Worm (Caenorhabditis elegans) whole organism, L3 larva: Measurements from ENCODE around the gene trcs-1.

Experiments used
- ZK546.5 ChIP-seq: sonication (generic microtip); optimal IDR thresholded peaks from 2 replicates; lab custom pipeline; 2017; ENCODE audit warnings: missing biosample characterization, missing genetic modification characterization
- aly-2 ChIP-seq: fragments of 150-350 bp; optimal IDR thresholded peaks from 2 replicates; lab custom pipeline; 2014; ENCODE audit warnings: missing biosample characterization, missing genetic modification characterization
- ama-1 ChIP-seq: fragments of 150-350 bp; optimal IDR thresholded peaks from 2 replicates; lab custom pipeline; 2018
- ceh-16 ChIP-seq: sonication (generic microtip); optimal IDR thresholded peaks from 2 replicates; lab custom pipeline; 2017; ENCODE audit warnings: missing biosample characterization, missing genetic modification characterization
- ceh-28 ChIP-seq: fragments of 150-350 bp; optimal IDR thresholded peaks from 2 replicates; lab custom pipeline; 2014; ENCODE audit warnings: missing biosample characterization, missing genetic modification reagents, missing genetic modification characterization
- ceh-82 ChIP-seq: fragments of 150-350 bp; optimal IDR thresholded peaks from 2 replicates; lab custom pipeline; 2014; ENCODE audit warnings: missing biosample characterization, missing genetic modification characterization
- ceh-9 ChIP-seq: sonication (generic microtip); optimal IDR thresholded peaks from 2 replicates; lab custom pipeline; 2018; ENCODE audit warnings: missing biosample characterization, missing genetic modification characterization
- daf-12 ChIP-seq: fragments of 150-350 bp; optimal IDR thresholded peaks from 2 replicates; lab custom pipeline; 2014; ENCODE audit warnings: missing biosample characterization, missing genetic modification reagents, missing genetic modification characterization
- egl-27 ChIP-seq: sonication (generic microtip); optimal IDR thresholded peaks from 4 replicates; lab custom pipeline; 2017; ENCODE audit warnings: missing biosample characterization, missing genetic modification reagents, missing genetic modification characterization
- egl-5 ChIP-seq: fragments of 150-350 bp; optimal IDR thresholded peaks from 2 replicates; lab custom pipeline; 2017; ENCODE audit warnings: missing biosample characterization, missing genetic modification reagents, missing genetic modification characterization, inconsistent platforms
- elt-2 ChIP-seq: sonication (generic microtip); optimal IDR thresholded peaks from 2 replicates; lab custom pipeline; 2016; ENCODE audit warnings: missing genetic modification reagents, mild to moderate bottlenecking, missing genetic modification characterization, missing compliant biosample characterization
- elt-3 ChIP-seq, 3 experiments: fragments of 150-350 bp in 1 of 3; sonication (generic microtip) in 2 of 3; optimal IDR thresholded peaks; 2 replicates in 2 of 3; 4 replicates in 1 of 3; lab custom pipeline; 2014 to 2017; ENCODE audit warnings: missing biosample characterization in 3 of 3, missing genetic modification characterization in 3 of 3
- eor-1 ChIP-seq, 2 experiments: fragments of 150-350 bp; optimal IDR thresholded peaks; 2 replicates each; lab custom pipeline; 2014 to 2018; ENCODE audit warnings: missing biosample characterization in 2 of 2, missing genetic modification characterization in 2 of 2
- fkh-10 ChIP-seq: sonication (generic microtip); optimal IDR thresholded peaks from 2 replicates; lab custom pipeline; 2017; ENCODE audit warnings: missing biosample characterization, missing genetic modification reagents, missing genetic modification characterization
- lin-15B ChIP-seq: fragments of 150-350 bp; optimal IDR thresholded peaks from 2 replicates; lab custom pipeline; 2014; ENCODE audit warnings: missing biosample characterization, missing genetic modification characterization
- lin-39 ChIP-seq: fragments of 150-350 bp; optimal IDR thresholded peaks from 2 replicates; lab custom pipeline; 2018; ENCODE audit warnings: missing biosample characterization, missing genetic modification reagents, missing genetic modification characterization
- lsy-12 ChIP-seq: sonication (generic microtip); optimal IDR thresholded peaks from 2 replicates; lab custom pipeline; 2016; ENCODE audit warnings: mild to moderate bottlenecking, missing genetic modification characterization, missing compliant biosample characterization
- mdl-1 ChIP-seq: fragments of 150-350 bp; optimal IDR thresholded peaks from 2 replicates; lab custom pipeline; 2014; ENCODE audit warnings: missing biosample characterization, missing genetic modification characterization
- mml-1 ChIP-seq: fragments of 150-350 bp; sonication (generic microtip); optimal IDR thresholded peaks from 3 replicates; lab custom pipeline; 2014; ENCODE audit warnings: missing biosample characterization, missing genetic modification characterization
- nfya-1 ChIP-seq: sonication (generic microtip); optimal IDR thresholded peaks from 2 replicates; lab custom pipeline; 2017; ENCODE audit warnings: missing genetic modification characterization, mild to moderate bottlenecking, missing compliant biosample characterization, antibody characterized with exemption, moderate library complexity; ENCODE audit not compliant: insufficient read depth
- nhr-23 ChIP-seq: fragments of 150-350 bp; optimal IDR thresholded peaks from 2 replicates; lab custom pipeline; 2014; ENCODE audit warnings: missing biosample characterization, missing genetic modification reagents, missing genetic modification characterization
- nhr-237 ChIP-seq: fragments of 150-350 bp; optimal IDR thresholded peaks from 2 replicates; lab custom pipeline; 2014; ENCODE audit warnings: missing biosample characterization, missing genetic modification characterization
- nhr-25 ChIP-seq: sonication (generic microtip); optimal IDR thresholded peaks from 2 replicates; lab custom pipeline; 2017; ENCODE audit warnings: missing biosample characterization, missing genetic modification characterization
- nhr-28 ChIP-seq: fragments of 150-350 bp; optimal IDR thresholded peaks from 2 replicates; lab custom pipeline; 2014; ENCODE audit warnings: missing biosample characterization, missing genetic modification characterization
- nhr-43 ChIP-seq: sonication (generic microtip); optimal IDR thresholded peaks from 2 replicates; lab custom pipeline; 2016; ENCODE audit warnings: mild to moderate bottlenecking, missing genetic modification characterization, missing compliant biosample characterization; ENCODE audit not compliant: poor library complexity, severe bottlenecking
- nhr-67 ChIP-seq: fragments of 150-350 bp; optimal IDR thresholded peaks from 2 replicates; lab custom pipeline; 2014; ENCODE audit warnings: missing biosample characterization, missing genetic modification characterization
- nhr-76 ChIP-seq: fragments of 150-350 bp; sonication (generic microtip); optimal IDR thresholded peaks from 5 replicates; lab custom pipeline; 2014; ENCODE audit warnings: missing biosample characterization, missing genetic modification characterization
- pha-4 ChIP-seq: fragments of 150-350 bp; optimal IDR thresholded peaks from 2 replicates; lab custom pipeline; 2014; ENCODE audit warnings: missing biosample characterization, missing genetic modification reagents, missing genetic modification characterization
- pqm-1 ChIP-seq: fragments of 150-350 bp; optimal IDR thresholded peaks from 2 replicates; lab custom pipeline; 2017; ENCODE audit warnings: missing biosample characterization, missing genetic modification characterization, inconsistent platforms
- tbx-2 ChIP-seq: sonication (generic microtip); optimal IDR thresholded peaks from 2 replicates; lab custom pipeline; 2016; ENCODE audit warnings: mild to moderate bottlenecking, missing genetic modification characterization, missing compliant biosample characterization
- unc-39 ChIP-seq: sonication (generic microtip); optimal IDR thresholded peaks from 4 replicates; lab custom pipeline; 2017; ENCODE audit warnings: missing biosample characterization, missing genetic modification characterization
- unc-62 ChIP-seq: fragments of 150-350 bp; sonication (generic microtip); optimal IDR thresholded peaks from 4 replicates; lab custom pipeline; 2014; ENCODE audit warnings: missing biosample characterization, missing genetic modification reagents, missing genetic modification characterization
- zag-1 ChIP-seq: fragments of 150-350 bp; optimal IDR thresholded peaks from 2 replicates; lab custom pipeline; 2014; ENCODE audit warnings: missing biosample characterization, missing genetic modification characterization
- ztf-11 ChIP-seq: fragments of 150-350 bp; optimal IDR thresholded peaks from 2 replicates; lab custom pipeline; 2014; ENCODE audit warnings: missing biosample characterization, missing genetic modification characterization
- ztf-4 ChIP-seq: fragments of 150-350 bp; optimal IDR thresholded peaks from 2 replicates; lab custom pipeline; 2014; ENCODE audit warnings: missing biosample characterization, missing genetic modification characterization

The trcs-1 gene

DNA sequence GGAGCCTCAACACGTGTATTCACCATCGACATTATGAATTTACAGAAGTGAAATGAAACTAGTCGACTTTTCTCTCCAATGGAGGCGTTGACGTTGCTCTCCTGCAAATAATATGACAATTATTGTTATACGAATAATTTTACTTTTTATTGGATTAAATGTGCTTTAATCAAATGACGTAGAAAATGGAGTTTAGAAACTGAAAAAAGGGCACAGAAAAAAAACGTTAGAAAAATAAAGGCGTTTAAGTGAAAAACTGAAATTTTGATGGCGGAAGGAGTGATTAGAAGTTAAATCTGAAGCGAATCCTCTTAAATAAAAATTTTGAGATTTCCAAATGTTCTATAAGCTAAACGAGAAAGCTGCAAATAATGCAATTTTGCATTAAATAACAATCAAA lies 8.6 kb downstream of the trcs-1 start, which contains the start of gene npr-2:
npr-2 (minus strand) TSS at position 101 of the 400 bp plus-strand sequence.
- TF ChIP-seq mml-1 (tag; lab: Kevin White, UChicago): no peak
- no peak for TF ChIP-seq zag-1
- no peak for TF ChIP-seq lsy-12 (tag; lab: Kevin White, UChicago)
- no peak for TF ChIP-seq fkh-10 (GFP tag; lab: Kevin White, UChicago)
- no peak for TF ChIP-seq ceh-16 (tag; lab: Kevin White, UChicago)
- no peak for TF ChIP-seq unc-39 (tag; lab: Kevin White, UChicago)
- no peak for TF ChIP-seq nhr-237 (tag; lab: Kevin White, UChicago)
- no peak for TF ChIP-seq ZK546.5 (tag; lab: Kevin White, UChicago)

ce11 chrIV:9566505-9566904 lies 22.1 kb downstream of the trcs-1 start, which contains the start of gene lron-14:
Gene lron-14, minus strand, starts transcription at chrIV:9566605.
- TF ChIP-seq elt-3 (tag; optimal IDR thresholded peaks at IDR 0.05; lab: Kevin White, UChicago) (no peak), lsy-12 (tag; lab: Kevin White, UChicago) (no peak), lin-15B (tag; lab: Kevin White, UChicago) (no peak), ceh-9 (tag; lab: Kevin White, UChicago) (no peak), ZK546.5 (tag; lab: Kevin White, UChicago) (no peak), ceh-28 (no peak), daf-12 (tag; lab: Kevin White, UChicago) (no peak), lin-39 (tag; lab: Kevin White, UChicago) (no peak), nhr-76 (tag; lab: Kevin White, UChicago) (no peak), nhr-43 (tag; lab: Kevin White, UChicago) (no peak), nhr-25 (tag; lab: Kevin White, UChicago) (no peak), ztf-11 (tag; lab: Kevin White, UChicago) (no peak), egl-5 (no peak), unc-39 (tag; lab: Kevin White, UChicago) (no peak)
- TF ChIP-seq, all 47 proteins: peak for 0

DNA sequence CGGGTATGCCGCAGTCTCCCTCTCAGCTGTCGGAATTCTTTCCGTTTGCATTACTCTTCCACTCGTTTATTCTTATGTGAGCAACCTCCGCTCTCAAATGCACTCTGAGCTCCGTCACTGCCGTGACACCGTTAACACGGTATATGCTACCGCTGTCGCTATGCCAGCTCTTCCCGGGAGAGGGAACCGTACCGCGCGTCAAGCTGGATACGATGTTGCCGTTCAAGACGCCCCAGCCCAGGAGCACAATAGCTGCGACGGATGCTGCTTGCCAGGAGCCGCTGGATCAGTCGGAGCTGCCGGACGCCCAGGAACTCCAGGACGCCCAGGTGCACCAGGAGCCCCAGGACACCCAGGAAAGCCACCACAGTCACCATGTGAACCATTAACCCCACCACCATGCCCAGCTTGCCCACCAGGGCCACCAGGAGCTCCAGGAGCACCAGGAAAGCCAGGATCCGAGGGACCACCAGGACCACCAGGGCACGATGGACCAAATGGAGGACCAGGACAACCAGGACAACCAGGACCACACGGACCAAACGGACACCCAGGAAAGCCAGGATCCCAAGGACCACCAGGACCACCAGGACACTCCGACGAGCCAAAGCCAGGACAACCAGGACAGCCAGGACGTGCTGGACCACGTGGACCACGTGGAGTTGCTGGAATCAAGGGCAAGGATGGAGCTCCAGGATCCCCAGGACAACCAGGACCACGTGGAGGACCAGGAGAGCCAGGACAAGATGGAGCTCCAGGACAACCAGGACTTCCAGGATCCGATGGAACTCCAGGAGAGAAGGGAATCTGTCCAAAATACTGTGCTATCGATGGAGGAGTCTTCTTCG lies 24.9 kb downstream of the trcs-1 start:
- TF ChIP-seq mdl-1 (tag; lab: Kevin White, UChicago) (no peak), elt-2 (tag; lab: Kevin White, UChicago) (no peak), ztf-4 (tag; lab: Kevin White, UChicago) (no peak), ZK546.5 (tag; lab: Kevin White, UChicago) (no peak), fkh-10 (GFP tag; lab: Kevin White, UChicago) (no peak), pqm-1 (tag; lab: Kevin White, UChicago) (no peak), ama-1 (no peak), nfya-1 (tag; lab: Kevin White, UChicago) (no peak), egl-5 (no peak), daf-12 (tag; lab: Kevin White, UChicago) (no peak), eor-1 (tag; optimal IDR thresholded peaks at IDR 0.05; lab: Kevin White, UChicago) (no peak), ceh-82 (tag; lab: Kevin White, UChicago) (no peak), aly-2 (no peak), nhr-67 (tag; lab: Kevin White, UChicago) (no peak)

DNA sequence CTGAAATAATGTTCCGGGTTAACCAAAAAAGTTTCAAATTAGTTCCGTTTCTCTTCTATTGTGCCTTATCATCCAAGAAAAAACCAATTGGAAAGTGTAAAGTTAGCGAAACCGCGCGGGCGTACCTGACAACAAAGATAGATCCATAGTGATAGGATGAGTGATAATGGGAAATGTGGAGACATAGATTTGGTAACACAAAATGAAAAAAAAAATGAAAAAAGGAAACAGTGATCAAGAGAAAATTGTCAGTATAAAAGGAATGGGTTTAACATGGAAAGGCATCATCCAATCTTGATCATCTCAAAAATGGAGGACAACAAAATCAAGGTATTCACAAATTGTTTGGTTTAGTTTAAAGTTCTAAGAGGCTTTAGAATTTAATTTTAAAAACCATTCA lies 25.6 kb downstream of the trcs-1 start, which contains the start of gene col-122:
col-122 (plus strand) TSS at position 301 of the 400 bp plus-strand sequence.
- no peak for TF ChIP-seq egl-5
- TF ChIP-seq mdl-1 (tag; lab: Kevin White, UChicago): no peak
- TF ChIP-seq pha-4 (tag; lab: Kevin White, UChicago): no peak
- no peak for TF ChIP-seq aly-2
- no peak for TF ChIP-seq ceh-82 (tag; lab: Kevin White, UChicago)
- TF ChIP-seq nhr-28 (tag; lab: Kevin White, UChicago): no peak
- no peak for TF ChIP-seq ceh-16 (tag; lab: Kevin White, UChicago)
- TF ChIP-seq unc-62 (GFP tag; lab: Kevin White, UChicago): no peak
- TF ChIP-seq tbx-2 (tag; lab: Kevin White, UChicago): no peak
- no peak for TF ChIP-seq ceh-28
- TF ChIP-seq egl-27: no peak
- no peak for TF ChIP-seq nhr-25 (tag; lab: Kevin White, UChicago)
- TF ChIP-seq nhr-237 (tag; lab: Kevin White, UChicago): no peak
- no peak for TF ChIP-seq lin-39 (tag; lab: Kevin White, UChicago)
- TF ChIP-seq lin-15B (tag; lab: Kevin White, UChicago): no peak
- no peak for TF ChIP-seq nhr-67 (tag; lab: Kevin White, UChicago)
- TF ChIP-seq mml-1 (tag; lab: Kevin White, UChicago): no peak
- TF ChIP-seq elt-3 (tag; optimal IDR thresholded peaks at IDR 0.05; lab: Kevin White, UChicago): no peak
- TF ChIP-seq nhr-23 (tag; lab: Kevin White, UChicago): no peak
- TF ChIP-seq, all 47 proteins: peak for 0
